Worm (Caenorhabditis elegans) whole organism, L1 larva: ENCODE results near the gene srd-1.

Experiments used
- C04F5.9 ChIP-seq: sonication (generic microtip); optimal IDR thresholded peaks from 2 replicates; lab custom pipeline; 2016; ENCODE audit warnings: missing genetic modification characterization, missing compliant biosample characterization
- C16A3.4 ChIP-seq: fragments of 150-350 bp; optimal IDR thresholded peaks from 2 replicates; lab custom pipeline; 2014; ENCODE audit warnings: missing biosample characterization, missing genetic modification characterization
- C34B4.2 ChIP-seq: sonication (generic microtip); optimal IDR thresholded peaks from 2 replicates; lab custom pipeline; 2017; ENCODE audit warnings: mild to moderate bottlenecking, missing genetic modification characterization, missing compliant biosample characterization
- aly-2 ChIP-seq: fragments of 150-350 bp; optimal IDR thresholded peaks from 2 replicates; lab custom pipeline; 2014; ENCODE audit warnings: missing biosample characterization, missing genetic modification characterization
- ceh-82 ChIP-seq, 3 experiments: fragments of 150-350 bp in 1 of 3; sonication (generic microtip) in 2 of 3; optimal IDR thresholded peaks; 2 replicates each; lab custom pipeline; 2014 to 2017; ENCODE audit warnings: missing biosample characterization in 3 of 3, missing genetic modification characterization in 3 of 3
- dpl-1 ChIP-seq, 3 experiments: fragments of 150-350 bp in 2 of 3; sonication (generic microtip) in 1 of 3; optimal IDR thresholded peaks; 2 replicates each; lab custom pipeline; 2014 to 2017; ENCODE audit warnings: missing biosample characterization in 3 of 3, missing genetic modification characterization in 3 of 3, missing genetic modification reagents in 3 of 3
- dsc-1 ChIP-seq: sonication (generic microtip); optimal IDR thresholded peaks from 2 replicates; lab custom pipeline; 2016; ENCODE audit warnings: mild to moderate bottlenecking, missing genetic modification characterization, missing compliant biosample characterization
- efl-1 ChIP-seq, 4 experiments: fragments of 150-350 bp; optimal IDR thresholded peaks in 3 of 4; peaks in 1 of 4; 1 replicate in 1 of 4; 2 replicates in 3 of 4; lab custom pipeline; 2014; ENCODE audit warnings: missing biosample characterization in 2 of 4, missing genetic modification characterization in 2 of 4, missing genetic modification reagents in 2 of 4
- efl-3 ChIP-seq: fragments of 200-800 bp; sonication (Bioruptor generic); optimal IDR thresholded peaks from 2 replicates; lab custom pipeline; 2018; ENCODE audit warnings: mild to moderate bottlenecking, missing genetic modification characterization, missing compliant biosample characterization
- elt-2 ChIP-seq: sonication (generic microtip); optimal IDR thresholded peaks from 2 replicates; lab custom pipeline; 2016; ENCODE audit warnings: missing genetic modification characterization, mild to moderate bottlenecking, inconsistent platforms, missing compliant biosample characterization, missing genetic modification reagents
- fkh-10 ChIP-seq: sonication (generic microtip); optimal IDR thresholded peaks from 2 replicates; lab custom pipeline; 2017; ENCODE audit warnings: missing biosample characterization, missing genetic modification reagents, missing genetic modification characterization
- fos-1 ChIP-seq: fragments of 150-350 bp; optimal IDR thresholded peaks from 2 replicates; lab custom pipeline; 2014; ENCODE audit warnings: missing biosample characterization, missing genetic modification characterization
- grh-1 ChIP-seq: fragments of 200-800 bp; sonication (Bioruptor generic); IDR thresholded peaks from 2 replicates; pipeline ENCODE4 v1.3.6; 2022; ENCODE audit warnings: missing genetic modification reagents, missing genetic modification characterization, missing compliant biosample characterization
- hlh-17 ChIP-seq: fragments of 200-800 bp; sonication (Bioruptor generic); optimal IDR thresholded peaks from 2 replicates; lab custom pipeline; 2018; ENCODE audit warnings: missing genetic modification characterization, mild to moderate bottlenecking, missing compliant biosample characterization, moderate library complexity, borderline replicate concordance
- hlh-4 ChIP-seq: sonication (generic microtip); optimal IDR thresholded peaks from 2 replicates; lab custom pipeline; 2016; ENCODE audit warnings: mild to moderate bottlenecking, missing genetic modification characterization, missing compliant biosample characterization
- hpl-2 ChIP-seq: fragments of 150-350 bp; optimal IDR thresholded peaks from 2 replicates; lab custom pipeline; 2014; ENCODE audit warnings: missing biosample characterization, missing genetic modification reagents, missing genetic modification characterization
- irx-1 ChIP-seq: sonication (generic microtip); optimal IDR thresholded peaks from 2 replicates; lab custom pipeline; 2016; ENCODE audit warnings: missing genetic modification characterization, missing compliant biosample characterization
- lin-13 ChIP-seq: fragments of 150-350 bp; optimal IDR thresholded peaks from 2 replicates; lab custom pipeline; 2014; ENCODE audit warnings: missing biosample characterization, missing genetic modification reagents, missing genetic modification characterization
- lin-14 ChIP-seq: fragments of 200-800 bp; sonication (Bioruptor generic); optimal IDR thresholded peaks from 2 replicates; lab custom pipeline; 2018; ENCODE audit warnings: mild to moderate bottlenecking, missing genetic modification characterization, moderate library complexity, missing compliant biosample characterization
- lin-35 ChIP-seq, 2 experiments: fragments of 150-350 bp; optimal IDR thresholded peaks; 2 replicates each; lab custom pipeline; 2014; ENCODE audit warnings: missing biosample characterization in 2 of 2, missing genetic modification characterization in 2 of 2, missing genetic modification reagents in 2 of 2
- lir-3 ChIP-seq: sonication (generic microtip); optimal IDR thresholded peaks from 2 replicates; lab custom pipeline; 2016; ENCODE audit warnings: mild to moderate bottlenecking, missing genetic modification characterization, moderate library complexity, missing compliant biosample characterization; ENCODE audit not compliant: poor library complexity
- lsy-2 ChIP-seq, 2 experiments: fragments of 150-350 bp; optimal IDR thresholded peaks; 2 replicates each; lab custom pipeline; 2014; ENCODE audit warnings: missing biosample characterization in 2 of 2, missing genetic modification characterization in 2 of 2
- mab-9 ChIP-seq: fragments of 200-800 bp; sonication (Bioruptor generic); IDR thresholded peaks from 2 replicates; pipeline ENCODE4 v1.3.6; 2022; ENCODE audit warnings: missing genetic modification reagents, missing genetic modification characterization, missing compliant biosample characterization
- mdl-1 ChIP-seq, 2 experiments: fragments of 150-350 bp; optimal IDR thresholded peaks; 2 replicates each; lab custom pipeline; 2014 to 2017; ENCODE audit warnings: missing biosample characterization in 2 of 2, missing genetic modification characterization in 2 of 2, inconsistent platforms in 1 of 2
- mef-2 ChIP-seq: fragments of 150-350 bp; optimal IDR thresholded peaks from 2 replicates; lab custom pipeline; 2014; ENCODE audit warnings: missing biosample characterization, missing genetic modification characterization
- mep-1 ChIP-seq: fragments of 150-350 bp; optimal IDR thresholded peaks from 2 replicates; lab custom pipeline; 2014; ENCODE audit warnings: missing biosample characterization, missing genetic modification characterization
- nhr-20 ChIP-seq: sonication (generic microtip); optimal IDR thresholded peaks from 2 replicates; lab custom pipeline; 2016; ENCODE audit warnings: mild to moderate bottlenecking, missing genetic modification characterization, missing compliant biosample characterization
- nhr-237 ChIP-seq: fragments of 150-350 bp; optimal IDR thresholded peaks from 2 replicates; lab custom pipeline; 2014; ENCODE audit warnings: missing biosample characterization, missing genetic modification characterization
- nhr-76 ChIP-seq: sonication (generic microtip); optimal IDR thresholded peaks from 2 replicates; lab custom pipeline; 2017; ENCODE audit warnings: missing biosample characterization, missing genetic modification characterization
- nhr-77 ChIP-seq: fragments of 150-350 bp; optimal IDR thresholded peaks from 2 replicates; lab custom pipeline; 2014; ENCODE audit warnings: missing biosample characterization, missing genetic modification characterization
- nhr-84 ChIP-seq: sonication (generic microtip); optimal IDR thresholded peaks from 2 replicates; lab custom pipeline; 2017; ENCODE audit warnings: missing biosample characterization, missing genetic modification characterization
- nhr-85 ChIP-seq: sonication (generic microtip); peaks from one replicate; lab custom pipeline; 2016; ENCODE audit warnings: missing genetic modification characterization, inconsistent platforms, missing compliant biosample characterization
- pag-3 ChIP-seq: sonication (generic microtip); optimal IDR thresholded peaks from 2 replicates; lab custom pipeline; 2017; ENCODE audit warnings: missing genetic modification characterization, mild to moderate bottlenecking, missing compliant biosample characterization, antibody characterized with exemption, borderline replicate concordance; ENCODE audit not compliant: insufficient read depth
- pqm-1 ChIP-seq: sonication (generic microtip); optimal IDR thresholded peaks from 3 replicates; lab custom pipeline; 2017; ENCODE audit warnings: missing biosample characterization, missing genetic modification characterization
- skn-1 ChIP-seq: fragments of 150-350 bp; optimal IDR thresholded peaks from 2 replicates; lab custom pipeline; 2014; ENCODE audit warnings: missing biosample characterization, missing genetic modification characterization
- snu-23 ChIP-seq: sonication (generic microtip); optimal IDR thresholded peaks from 2 replicates; lab custom pipeline; 2016; ENCODE audit warnings: missing genetic modification characterization, missing compliant biosample characterization
- sox-4 ChIP-seq: sonication (generic microtip); optimal IDR thresholded peaks from 2 replicates; lab custom pipeline; 2016; ENCODE audit warnings: missing genetic modification characterization, missing compliant biosample characterization
- sptf-1 ChIP-seq: fragments of 150-350 bp; optimal IDR thresholded peaks from 2 replicates; lab custom pipeline; 2014; ENCODE audit warnings: missing biosample characterization, missing genetic modification characterization
- sup-37 ChIP-seq: fragments of 200-800 bp; sonication (Bioruptor generic); optimal IDR thresholded peaks from 2 replicates; lab custom pipeline; 2018; ENCODE audit warnings: mild to moderate bottlenecking, missing genetic modification characterization, missing compliant biosample characterization
- swsn-7 ChIP-seq: sonication (generic microtip); optimal IDR thresholded peaks from 2 replicates; lab custom pipeline; 2016; ENCODE audit warnings: missing genetic modification characterization, missing compliant biosample characterization
- tbx-2 ChIP-seq: sonication (generic microtip); optimal IDR thresholded peaks from 2 replicates; lab custom pipeline; 2016; ENCODE audit warnings: missing genetic modification characterization, missing compliant biosample characterization
- unc-86 ChIP-seq: sonication (generic microtip); optimal IDR thresholded peaks from 2 replicates; lab custom pipeline; 2016; ENCODE audit warnings: missing genetic modification characterization, missing compliant biosample characterization
- vab-15 ChIP-seq: sonication (generic microtip); optimal IDR thresholded peaks from 2 replicates; lab custom pipeline; 2017; ENCODE audit warnings: missing genotype, mild to moderate bottlenecking, missing genetic modification characterization, missing compliant biosample characterization
- xbp-1 ChIP-seq: sonication (generic microtip); optimal IDR thresholded peaks from 2 replicates; lab custom pipeline; 2016; ENCODE audit warnings: missing genetic modification characterization, missing compliant biosample characterization
- zag-1 ChIP-seq: fragments of 150-350 bp; optimal IDR thresholded peaks from 2 replicates; lab custom pipeline; 2014; ENCODE audit warnings: missing biosample characterization, missing genetic modification characterization
- ztf-4 ChIP-seq: fragments of 150-350 bp; optimal IDR thresholded peaks from 2 replicates; lab custom pipeline; 2014; ENCODE audit warnings: missing biosample characterization, missing genetic modification characterization

The srd-1 gene

ce11 chrII:10199906-10200305 is 17.4 kb upstream of the srd-1 start, which contains the start of gene R05H5.4:
Gene R05H5.4, minus strand, starts transcription at chrII:10200006.
- no peak for TF ChIP-seq fos-1 (tag; lab: Kevin White, UChicago)
- TF ChIP-seq unc-86 (tag; lab: Kevin White, UChicago): no peak
- no peak for TF ChIP-seq nhr-84
- TF ChIP-seq nhr-20 (tag; lab: Kevin White, UChicago): no peak
- TF ChIP-seq nhr-237 (tag; lab: Kevin White, UChicago): no peak
- no peak for TF ChIP-seq pag-3 (tag; lab: Kevin White, UChicago)
- no peak for TF ChIP-seq lir-3 (tag; lab: Kevin White, UChicago)
- no peak for TF ChIP-seq mep-1 (tag; lab: Kevin White, UChicago)

- TF ChIP-seq nhr-76 (tag; lab: Kevin White, UChicago) (no peak), vab-15 (tag; lab: Kevin White, UChicago) (no peak), elt-2 (tag; lab: Kevin White, UChicago) (no peak), hpl-2 (GFP tag; lab: Kevin White, UChicago) (no peak), C04F5.9 (tag; lab: Kevin White, UChicago) (no peak), mab-9 (GFP tag; lab: Robert Waterston, UW) (no peak), ztf-4 (tag; lab: Kevin White, UChicago) (no peak), sptf-1 (tag; lab: Kevin White, UChicago) (no peak), mdl-1 (tag; optimal IDR thresholded peaks at IDR 0.05; lab: Kevin White, UChicago) (no peak), hlh-17 (GFP tag; lab: Kevin White, UChicago) (no peak), efl-3 (GFP tag; lab: Kevin White, UChicago) (no peak), sup-37 (no peak), ceh-82 (tag; optimal IDR thresholded peaks at IDR 0.05; lab: Kevin White, UChicago) (no peak), xbp-1 (tag; lab: Kevin White, UChicago) (no peak)
Observed at ce11 chrII:10198486-10198885, 16.0 kb upstream of the srd-1 start.

ce11 chrII:10197091-10197675 is 14.6 kb upstream of the srd-1 start, which contains the start of gene R05H5.3:
Gene R05H5.3, plus strand, starts transcription at chrII:10197625.
- no peak for TF ChIP-seq hlh-17 (GFP tag; lab: Kevin White, UChicago)
- peak in 1 of 3 experiments; percentile 66 for TF ChIP-seq ceh-82 (tag; optimal IDR thresholded peaks at IDR 0.05; lab: Kevin White, UChicago)
- peak; percentile 67 for TF ChIP-seq skn-1
- TF ChIP-seq C16A3.4: peak; percentile 67
- peak; percentile 37 for TF ChIP-seq lir-3 (tag; lab: Kevin White, UChicago)
- no peak for TF ChIP-seq mef-2 (tag; lab: Kevin White, UChicago)
- no peak for TF ChIP-seq irx-1 (tag; lab: Kevin White, UChicago)
- peak; percentile 42 for TF ChIP-seq nhr-20 (tag; lab: Kevin White, UChicago)
- TF ChIP-seq swsn-7 (tag; lab: Kevin White, UChicago): peak; percentile 20
- TF ChIP-seq tbx-2 (tag; lab: Kevin White, UChicago): peak; percentile 26
- TF ChIP-seq sox-4 (tag; lab: Kevin White, UChicago): no peak
- TF ChIP-seq nhr-77 (tag; lab: Kevin White, UChicago): peak; percentile 46
- TF ChIP-seq pqm-1 (tag; lab: Kevin White, UChicago): no peak
- peak; percentile 44 to 86 for TF ChIP-seq lsy-2 (tag; optimal IDR thresholded peaks at IDR 0.05; lab: Kevin White, UChicago)
- TF ChIP-seq grh-1 (GFP tag; lab: Robert Waterston, UW): no peak
- TF ChIP-seq xbp-1 (tag; lab: Kevin White, UChicago): peak; percentile 14
- peak; percentile 80 to 90 (median 87) for TF ChIP-seq dpl-1 (GFP tag; optimal IDR thresholded peaks at IDR 0.05; lab: Kevin White, UChicago)
- TF ChIP-seq snu-23 (GFP tag; lab: Kevin White, UChicago): no peak
- peak; percentile 77 to 92 for TF ChIP-seq lin-35 (GFP tag; optimal IDR thresholded peaks at IDR 0.05; lab: Kevin White, UChicago)
- TF ChIP-seq fkh-10: peak; percentile 75
- no peak for TF ChIP-seq dsc-1 (tag; lab: Kevin White, UChicago)
- TF ChIP-seq nhr-85: peak; percentile 49
- TF ChIP-seq lin-14: peak; percentile 68
- TF ChIP-seq C04F5.9 (tag; lab: Kevin White, UChicago): no peak
- no peak for TF ChIP-seq pag-3 (tag; lab: Kevin White, UChicago)
- TF ChIP-seq lin-13 (GFP tag; lab: Kevin White, UChicago): peak; percentile 41
- TF ChIP-seq vab-15 (tag; lab: Kevin White, UChicago): no peak
- TF ChIP-seq hlh-4 (tag; lab: Kevin White, UChicago): no peak
- no peak for TF ChIP-seq aly-2
- no peak for TF ChIP-seq C34B4.2 (tag; lab: Kevin White, UChicago)
- peak; percentile 83 to 94 for TF ChIP-seq efl-1 (optimal IDR thresholded peaks at IDR 0.05; lab: Kevin White, UChicago)
- peak; percentile 80 to 97 for TF ChIP-seq efl-1 (GFP tag; optimal IDR thresholded peaks at IDR 0.05 in 1 of 2; lab: Kevin White, UChicago)
- no peak for TF ChIP-seq zag-1
